Worm (Caenorhabditis elegans): ENCODE results near the gene ttr-27.
A peak's percentile ranks its signal among the peaks of the same experiment; 100 is the strongest.

Gene ttr-27

ce11 chrV:12944229-12944628, 40.3 kb upstream of the ttr-27 start, which contains the start of gene T16G1.3:
TSS of gene T16G1.3 (minus strand) at chrV:12944329.
- TF ChIP-seq nhr-25 (tag; optimal IDR thresholded peaks at IDR 0.05) = no peak
- TF ChIP-seq egl-5 (tag; optimal IDR thresholded peaks at IDR 0.05) = no peak
- TF ChIP-seq egl-27 (tag; optimal IDR thresholded peaks at IDR 0.05) = no peak
- TF ChIP-seq nhr-23 (tag; optimal IDR thresholded peaks at IDR 0.05) = no peak
- TF ChIP-seq nhr-11 (tag; optimal IDR thresholded peaks at IDR 0.05) = no peak
- no peak for TF ChIP-seq elt-1 (tag; optimal IDR thresholded peaks at IDR 0.05)

ce11 chrV:12943399-12943798, 39.5 kb upstream of the ttr-27 start:
- no peak for TF ChIP-seq mml-1 (tag; optimal IDR thresholded peaks at IDR 0.05)
- no peak for TF ChIP-seq ama-1 (optimal IDR thresholded peaks at IDR 0.05)
- no peak for TF ChIP-seq elt-2 (tag; optimal IDR thresholded peaks at IDR 0.05)
- TF ChIP-seq nhr-23 (tag; optimal IDR thresholded peaks at IDR 0.05) = no peak
- no peak for TF ChIP-seq ZK546.5 (tag; optimal IDR thresholded peaks at IDR 0.05)
- no peak for TF ChIP-seq fkh-10 (GFP tag; optimal IDR thresholded peaks at IDR 0.05)
- TF ChIP-seq zag-1 (tag; optimal IDR thresholded peaks at IDR 0.05) = no peak
- TF ChIP-seq ceh-9 (tag; optimal IDR thresholded peaks at IDR 0.05) = no peak
- TF ChIP-seq jun-1 (tag; optimal IDR thresholded peaks at IDR 0.05) = no peak
- TF ChIP-seq ceh-28 (tag; optimal IDR thresholded peaks at IDR 0.05) = no peak
- TF ChIP-seq ceh-16 (tag; optimal IDR thresholded peaks at IDR 0.05) = no peak
- TF ChIP-seq nhr-76 (tag; optimal IDR thresholded peaks at IDR 0.05) = no peak
- no peak for TF ChIP-seq ztf-11 (tag; optimal IDR thresholded peaks at IDR 0.05)
- no peak for TF ChIP-seq tbx-2 (tag; optimal IDR thresholded peaks at IDR 0.05)
- no peak for TF ChIP-seq eor-1 (tag; optimal IDR thresholded peaks at IDR 0.05)
- TF ChIP-seq ztf-4 (tag; optimal IDR thresholded peaks at IDR 0.05) = no peak
- TF ChIP-seq nhr-12 (tag; optimal IDR thresholded peaks at IDR 0.05) = no peak
- TF ChIP-seq nhr-77 (tag; optimal IDR thresholded peaks at IDR 0.05) = no peak

- TF ChIP-seq ceh-82 (tag; optimal IDR thresholded peaks at IDR 0.05) = no peak
- no peak for TF ChIP-seq ceh-9 (tag; optimal IDR thresholded peaks at IDR 0.05)
- TF ChIP-seq nhr-77 (tag; optimal IDR thresholded peaks at IDR 0.05) = no peak
- no peak for TF ChIP-seq unc-62 (GFP tag; optimal IDR thresholded peaks at IDR 0.05)
- peak; percentile 2 for TF ChIP-seq pha-4 (tag; optimal IDR thresholded peaks at IDR 0.05)
- TF ChIP-seq pqm-1 (tag; optimal IDR thresholded peaks at IDR 0.05) = peak; percentile 32
- peak; percentile 73 for TF ChIP-seq elt-2 (tag; optimal IDR thresholded peaks at IDR 0.05)
Measured at ce11 chrV:12941797-12942474, 38.0 kb upstream of the ttr-27 start, which contains the start of gene T16G1.4. TSS of gene T16G1.4 (minus strand) at chrV:12941847.

- TF ChIP-seq elt-2 (tag; optimal IDR thresholded peaks at IDR 0.05) = peak; percentile 25
- TF ChIP-seq ZK546.5 (tag; optimal IDR thresholded peaks at IDR 0.05) = no peak
Measured at ce11 chrV:12939434-12939833, 35.5 kb upstream of the ttr-27 start, which contains the start of gene T16G1.5. TSS of gene T16G1.5 (minus strand) at chrV:12939552.

ce11 chrV:12937098-12937497, 33.2 kb upstream of the ttr-27 start, which contains the start of gene T16G1.6:
TSS of gene T16G1.6 (minus strand) at chrV:12937174.
- TF ChIP-seq elt-2 (tag; optimal IDR thresholded peaks at IDR 0.05) (peak; percentile 91), nhr-12 (tag; optimal IDR thresholded peaks at IDR 0.05) (no peak), elt-3 (tag; optimal IDR thresholded peaks at IDR 0.05) (no peak), pqm-1 (tag; optimal IDR thresholded peaks at IDR 0.05) (peak; percentile 90)

- TF ChIP-seq daf-12 (tag; optimal IDR thresholded peaks at IDR 0.05) = no peak
- TF ChIP-seq elt-2 (tag; optimal IDR thresholded peaks at IDR 0.05) = peak; percentile 91
- TF ChIP-seq pqm-1 (tag; optimal IDR thresholded peaks at IDR 0.05) = peak; percentile 89
- no peak for TF ChIP-seq aly-2 (tag; optimal IDR thresholded peaks at IDR 0.05)
- TF ChIP-seq pha-4 (tag; optimal IDR thresholded peaks at IDR 0.05) = peak; percentile 49
- peak; percentile 55 for TF ChIP-seq jun-1 (tag; optimal IDR thresholded peaks at IDR 0.05)
- no peak for TF ChIP-seq snpc-4 (tag; optimal IDR thresholded peaks at IDR 0.05)
- no peak for TF ChIP-seq nhr-76 (tag; optimal IDR thresholded peaks at IDR 0.05)
- no peak for TF ChIP-seq nhr-67 (tag; optimal IDR thresholded peaks at IDR 0.05)
Measured at ce11 chrV:12934976-12935375, 31.1 kb upstream of the ttr-27 start, which contains the start of gene T16G1.7. TSS of gene T16G1.7 (minus strand) at chrV:12935112.

Measured in whole organism, L3 larva.